Fruit fly (Drosophila melanogaster): Measurements from ENCODE around the gene CG43246.
A peak's percentile ranks its signal among the peaks of the same experiment; 100 is the strongest.

The CG43246 gene

dm6 chr3L:14551621-14552020 is 15.2 kb downstream of the CG43246 start:
- no peak for TF ChIP-seq fru (GFP tag; optimal IDR thresholded peaks at IDR 0.05)
- no peak for TF ChIP-seq pan (optimal IDR thresholded peaks at IDR 0.05)
- TF ChIP-seq sv (GFP tag; optimal IDR thresholded peaks at IDR 0.05), result no peak
- TF ChIP-seq Myc (optimal IDR thresholded peaks at IDR 0.05), result no peak
- TF ChIP-seq Dfd (GFP tag; optimal IDR thresholded peaks at IDR 0.05), result no peak
- no peak for TF ChIP-seq brk (GFP tag; optimal IDR thresholded peaks at IDR 0.05)
- no peak for TF ChIP-seq CG9705 (GFP tag; optimal IDR thresholded peaks at IDR 0.05)
- no peak for TF ChIP-seq Hnf4 (GFP tag; optimal IDR thresholded peaks at IDR 0.05)
- no peak for TF ChIP-seq HLH106 (tag; optimal IDR thresholded peaks at IDR 0.05)
- no peak for TF ChIP-seq jim (GFP tag; optimal IDR thresholded peaks at IDR 0.05)
- TF ChIP-seq CrebA (GFP tag; optimal IDR thresholded peaks at IDR 0.05; ENCODE audit: borderline replicate concordance), result no peak
- no peak for TF ChIP-seq usp (GFP tag; optimal IDR thresholded peaks at IDR 0.05)
- TF ChIP-seq dmrt93B (GFP tag; optimal IDR thresholded peaks at IDR 0.05), result no peak
- TF ChIP-seq h (GFP tag; optimal IDR thresholded peaks at IDR 0.05), result no peak
- TF ChIP-seq Vsx2 (GFP tag; optimal IDR thresholded peaks at IDR 0.05; ENCODE audit: partially characterized antibody), result no peak

- TF ChIP-seq CG9705 (GFP tag; optimal IDR thresholded peaks at IDR 0.05), result no peak
- no peak for TF ChIP-seq Hr78 (GFP tag; optimal IDR thresholded peaks at IDR 0.05)
- no peak for TF ChIP-seq usp (GFP tag; optimal IDR thresholded peaks at IDR 0.05)
- TF ChIP-seq woc (GFP tag; optimal IDR thresholded peaks at IDR 0.05), result no peak
- TF ChIP-seq N (GFP tag; optimal IDR thresholded peaks at IDR 0.05), result no peak
- TF ChIP-seq Jra (GFP tag; optimal IDR thresholded peaks at IDR 0.05), result no peak
- no peak for TF ChIP-seq Mio (GFP tag; optimal IDR thresholded peaks at IDR 0.05)
- TF ChIP-seq Rel (GFP tag; optimal IDR thresholded peaks at IDR 0.05), result no peak
- TF ChIP-seq Rel (tag; optimal IDR thresholded peaks at IDR 0.05), result no peak
- no peak for TF ChIP-seq rgr (GFP tag; optimal IDR thresholded peaks at IDR 0.05)
Observed at dm6 chr3L:14552041-14552924, 15.8 kb downstream of the CG43246 start.

- TF ChIP-seq psq (GFP tag; optimal IDR thresholded peaks at IDR 0.05) (peak; percentile 10), h (GFP tag; optimal IDR thresholded peaks at IDR 0.05) (peak; percentile 42), Sp1 (GFP tag; optimal IDR thresholded peaks at IDR 0.05) (peak; percentile 15), dmrt93B (GFP tag; optimal IDR thresholded peaks at IDR 0.05) (no peak), rgr (GFP tag; optimal IDR thresholded peaks at IDR 0.05) (peak; percentile 38), fru (GFP tag; optimal IDR thresholded peaks at IDR 0.05) (peak; percentile 59), ey (GFP tag; optimal IDR thresholded peaks at IDR 0.05) (peak; percentile 55), usp (GFP tag; optimal IDR thresholded peaks at IDR 0.05) (no peak), foxo (GFP tag; optimal IDR thresholded peaks at IDR 0.05) (peak in 1 of 2 experiments; percentile 61), pan (optimal IDR thresholded peaks at IDR 0.05) (no peak)
Observed at dm6 chr3L:14552925-14553239, 16.4 kb downstream of the CG43246 start.

- TF ChIP-seq Rel (GFP tag; optimal IDR thresholded peaks at IDR 0.05) (no peak), Rel (tag; optimal IDR thresholded peaks at IDR 0.05) (no peak), fru (GFP tag; optimal IDR thresholded peaks at IDR 0.05) (no peak), br (GFP tag; optimal IDR thresholded peaks at IDR 0.05) (no peak), Hnf4 (GFP tag; optimal IDR thresholded peaks at IDR 0.05) (no peak), Myc (optimal IDR thresholded peaks at IDR 0.05) (no peak), woc (GFP tag; optimal IDR thresholded peaks at IDR 0.05) (no peak), Vsx2 (GFP tag; optimal IDR thresholded peaks at IDR 0.05; ENCODE audit: partially characterized antibody) (no peak), rgr (GFP tag; optimal IDR thresholded peaks at IDR 0.05) (no peak), OdsH (GFP tag; optimal IDR thresholded peaks at IDR 0.05) (no peak), Dif (GFP tag; optimal IDR thresholded peaks at IDR 0.05; ENCODE audit: partially characterized antibody) (no peak), foxo (GFP tag; optimal IDR thresholded peaks at IDR 0.05) (no peak), h (GFP tag; optimal IDR thresholded peaks at IDR 0.05) (no peak)
Observed at dm6 chr3L:14553891-14554303, 17.5 kb downstream of the CG43246 start.

- TF ChIP-seq Dfd (GFP tag; optimal IDR thresholded peaks at IDR 0.05) (no peak), lola (GFP tag; optimal IDR thresholded peaks at IDR 0.05) (no peak), OdsH (GFP tag; optimal IDR thresholded peaks at IDR 0.05) (no peak), ey (GFP tag; optimal IDR thresholded peaks at IDR 0.05) (no peak), Hr78 (GFP tag; optimal IDR thresholded peaks at IDR 0.05) (no peak), dmrt93B (GFP tag; optimal IDR thresholded peaks at IDR 0.05) (no peak), Hnf4 (GFP tag; optimal IDR thresholded peaks at IDR 0.05) (no peak), Vsx2 (GFP tag; optimal IDR thresholded peaks at IDR 0.05; ENCODE audit: partially characterized antibody) (no peak), CG9705 (GFP tag; optimal IDR thresholded peaks at IDR 0.05) (no peak), fru (GFP tag; optimal IDR thresholded peaks at IDR 0.05) (no peak), woc (GFP tag; optimal IDR thresholded peaks at IDR 0.05) (no peak), dl (GFP tag; optimal IDR thresholded peaks at IDR 0.05; ENCODE audit: insufficient read depth in 1 of 2, partially characterized antibody in 2 of 2) (no peak), jim (GFP tag; optimal IDR thresholded peaks at IDR 0.05) (no peak), tai (GFP tag; optimal IDR thresholded peaks at IDR 0.05) (no peak), Rel (GFP tag; optimal IDR thresholded peaks at IDR 0.05) (no peak), Rel (tag; optimal IDR thresholded peaks at IDR 0.05) (no peak), Jra (GFP tag; optimal IDR thresholded peaks at IDR 0.05) (no peak), N (GFP tag; optimal IDR thresholded peaks at IDR 0.05) (no peak), Dif (GFP tag; optimal IDR thresholded peaks at IDR 0.05; ENCODE audit: partially characterized antibody) (no peak), Mio (GFP tag; optimal IDR thresholded peaks at IDR 0.05) (no peak), Myc (optimal IDR thresholded peaks at IDR 0.05) (no peak)
Observed at dm6 chr3L:14555052-14555451, 18.6 kb downstream of the CG43246 start.

Measured in whole organism, wandering third instar larva.